Worm (Caenorhabditis elegans) whole organism, L4/young adult: Measurements from ENCODE around the gene R02F11.3.

Experiments used
- dao-5 ChIP-seq: sonication (generic microtip); optimal IDR thresholded peaks from 2 replicates; lab custom pipeline; 2016; ENCODE audit warnings: missing genotype, missing genetic modification characterization, moderate library complexity, missing compliant biosample characterization
- him-1 ChIP-seq: sonication (generic microtip); optimal IDR thresholded peaks from 2 replicates; lab custom pipeline; 2016; ENCODE audit warnings: missing genotype, missing genetic modification reagents, missing genetic modification characterization, missing compliant biosample characterization

ce11 chrV:4842544-4842943 is 36.8 kb upstream of the R02F11.3 start, which contains the start of the genes cwp-2 and cwp-3:
- TF ChIP-seq him-1 (tag; lab: Kevin White, UChicago) (no peak), dao-5 (no peak)
